Worm (Caenorhabditis elegans) whole organism, L2 larva: Measurements from ENCODE around the gene T21B4.15.

Experiments used
- F13H6.1 ChIP-seq: sonication (generic microtip); optimal IDR thresholded peaks from 2 replicates; lab custom pipeline; 2016; ENCODE audit warnings: missing genetic modification characterization, missing compliant biosample characterization
- R02D3.7 ChIP-seq: fragments of 150-350 bp; optimal IDR thresholded peaks from 2 replicates; lab custom pipeline; 2014; ENCODE audit warnings: missing biosample characterization, missing genetic modification characterization
- ZK546.5 ChIP-seq: sonication (generic microtip); optimal IDR thresholded peaks from 2 replicates; lab custom pipeline; 2017; ENCODE audit warnings: missing biosample characterization, missing genetic modification characterization
- alr-1 ChIP-seq: fragments of 150-350 bp; optimal IDR thresholded peaks from 2 replicates; lab custom pipeline; 2014; ENCODE audit warnings: missing biosample characterization, missing genetic modification characterization
- aly-2 ChIP-seq: fragments of 150-350 bp; optimal IDR thresholded peaks from 2 replicates; lab custom pipeline; 2014; ENCODE audit warnings: missing biosample characterization, missing genetic modification characterization
- ama-1 ChIP-seq: fragments of 150-350 bp; optimal IDR thresholded peaks from 2 replicates; lab custom pipeline; 2018; ENCODE audit warnings: inconsistent platforms
- blmp-1 ChIP-seq: sonication (generic microtip); optimal IDR thresholded peaks from 2 replicates; lab custom pipeline; 2017; ENCODE audit warnings: missing genetic modification characterization, mild to moderate bottlenecking, missing compliant biosample characterization, antibody characterized with exemption, moderate library complexity; ENCODE audit not compliant: insufficient read depth
- crh-2 ChIP-seq: sonication (generic microtip); optimal IDR thresholded peaks from 2 replicates; lab custom pipeline; 2017; ENCODE audit warnings: missing biosample characterization, missing genetic modification characterization
- dmd-4 ChIP-seq: sonication (generic microtip); optimal IDR thresholded peaks from 2 replicates; lab custom pipeline; 2017; ENCODE audit warnings: missing biosample characterization, missing genetic modification characterization
- egl-27 ChIP-seq: sonication (generic microtip); optimal IDR thresholded peaks from 3 replicates; lab custom pipeline; 2017; ENCODE audit warnings: missing biosample characterization, missing genetic modification reagents, missing genetic modification characterization
- elt-3 ChIP-seq: sonication (generic microtip); optimal IDR thresholded peaks from 2 replicates; lab custom pipeline; 2017; ENCODE audit warnings: missing biosample characterization, missing genetic modification characterization
- fos-1 ChIP-seq: fragments of 150-350 bp; optimal IDR thresholded peaks from 2 replicates; lab custom pipeline; 2014; ENCODE audit warnings: missing biosample characterization, missing genetic modification characterization
- gmeb-1 ChIP-seq: fragments of 150-350 bp; optimal IDR thresholded peaks from 2 replicates; lab custom pipeline; 2014; ENCODE audit warnings: missing biosample characterization, missing genetic modification characterization
- lin-13 ChIP-seq: fragments of 150-350 bp; optimal IDR thresholded peaks from 2 replicates; lab custom pipeline; 2014; ENCODE audit warnings: missing biosample characterization, missing genetic modification reagents, missing genetic modification characterization
- lin-39 ChIP-seq: fragments of 150-350 bp; optimal IDR thresholded peaks from 2 replicates; lab custom pipeline; 2014; ENCODE audit warnings: missing biosample characterization, missing genetic modification reagents, missing genetic modification characterization
- lsy-2 ChIP-seq, 2 experiments: fragments of 150-350 bp in 1 of 2; sonication (generic microtip) in 1 of 2; optimal IDR thresholded peaks; 2 replicates each; lab custom pipeline; 2014 to 2017; ENCODE audit warnings: missing biosample characterization in 2 of 2, missing genetic modification characterization in 2 of 2
- mab-5 ChIP-seq: fragments of 150-350 bp; optimal IDR thresholded peaks from 2 replicates; lab custom pipeline; 2014; ENCODE audit warnings: missing biosample characterization, missing genetic modification characterization
- mdl-1 ChIP-seq, 2 experiments: fragments of 150-350 bp in 1 of 2; sonication (generic microtip) in 1 of 2; optimal IDR thresholded peaks; 2 replicates each; lab custom pipeline; 2017; ENCODE audit warnings: missing biosample characterization in 2 of 2, missing genetic modification characterization in 2 of 2
- nhr-10 ChIP-seq: sonication (generic microtip); optimal IDR thresholded peaks from 2 replicates; lab custom pipeline; 2017; ENCODE audit warnings: missing biosample characterization, missing genetic modification characterization
- nhr-21 ChIP-seq: fragments of 150-350 bp; optimal IDR thresholded peaks from 2 replicates; lab custom pipeline; 2014; ENCODE audit warnings: missing biosample characterization, missing genetic modification characterization
- nhr-23 ChIP-seq: fragments of 150-350 bp; optimal IDR thresholded peaks from 2 replicates; lab custom pipeline; 2014; ENCODE audit warnings: missing biosample characterization, missing genetic modification reagents, missing genetic modification characterization
- nhr-237 ChIP-seq: fragments of 150-350 bp; optimal IDR thresholded peaks from 2 replicates; lab custom pipeline; 2014; ENCODE audit warnings: missing biosample characterization, missing genetic modification characterization
- nhr-6 ChIP-seq: fragments of 150-350 bp; optimal IDR thresholded peaks from 2 replicates; lab custom pipeline; 2014; ENCODE audit warnings: missing biosample characterization, missing genetic modification characterization
- nhr-77 ChIP-seq: fragments of 150-350 bp; optimal IDR thresholded peaks from 2 replicates; lab custom pipeline; 2014; ENCODE audit warnings: missing biosample characterization, missing genetic modification characterization
- peb-1 ChIP-seq: fragments of 150-350 bp; optimal IDR thresholded peaks from 2 replicates; lab custom pipeline; 2014; ENCODE audit warnings: missing biosample characterization, missing genetic modification characterization
- sem-4 ChIP-seq: fragments of 150-350 bp; optimal IDR thresholded peaks from 2 replicates; lab custom pipeline; 2014; ENCODE audit warnings: missing biosample characterization, missing genetic modification reagents, missing genetic modification characterization
- skn-1 ChIP-seq: sonication (generic microtip); optimal IDR thresholded peaks from 2 replicates; lab custom pipeline; 2017; ENCODE audit warnings: missing biosample characterization, missing genetic modification characterization
- sma-3 ChIP-seq: sonication (generic microtip); optimal IDR thresholded peaks from 2 replicates; lab custom pipeline; 2016; ENCODE audit warnings: missing genetic modification reagents, missing genetic modification characterization, missing compliant biosample characterization
- sma-9 ChIP-seq, 2 experiments: fragments of 150-350 bp in 1 of 2; sonication (generic microtip) in 1 of 2; optimal IDR thresholded peaks; 2 replicates each; lab custom pipeline; 2014 to 2016; ENCODE audit warnings: missing genetic modification characterization in 2 of 2, mild to moderate bottlenecking in 1 of 2, missing biosample characterization in 1 of 2, missing compliant biosample characterization in 1 of 2, missing genetic modification reagents in 1 of 2, moderate library complexity in 1 of 2
- snpc-4 ChIP-seq: fragments of 150-350 bp; optimal IDR thresholded peaks from 2 replicates; lab custom pipeline; 2014; ENCODE audit warnings: missing biosample characterization, missing genetic modification characterization
- unc-39 ChIP-seq: fragments of 150-350 bp; optimal IDR thresholded peaks from 2 replicates; lab custom pipeline; 2014; ENCODE audit warnings: missing biosample characterization, missing genetic modification characterization
- unc-62 ChIP-seq: fragments of 150-350 bp; optimal IDR thresholded peaks from 2 replicates; lab custom pipeline; 2014; ENCODE audit warnings: missing biosample characterization, missing genetic modification reagents, missing genetic modification characterization
- zag-1 ChIP-seq: fragments of 150-350 bp; optimal IDR thresholded peaks from 2 replicates; lab custom pipeline; 2014; ENCODE audit warnings: missing biosample characterization, missing genetic modification characterization
- ztf-1 ChIP-seq: fragments of 200-800 bp; sonication (Bioruptor generic); conservative IDR thresholded peaks from 2 replicates; pipeline ENCODE4 v1.3.6; 2022; ENCODE audit warnings: missing genetic modification characterization, missing compliant biosample characterization
- ztf-11 ChIP-seq: sonication (generic microtip); optimal IDR thresholded peaks from 2 replicates; lab custom pipeline; 2017; ENCODE audit warnings: missing biosample characterization, missing genetic modification characterization
- ztf-4 ChIP-seq: fragments of 150-350 bp; optimal IDR thresholded peaks from 2 replicates; lab custom pipeline; 2014; ENCODE audit warnings: missing biosample characterization, missing genetic modification characterization

T21B4.15 gene

DNA sequence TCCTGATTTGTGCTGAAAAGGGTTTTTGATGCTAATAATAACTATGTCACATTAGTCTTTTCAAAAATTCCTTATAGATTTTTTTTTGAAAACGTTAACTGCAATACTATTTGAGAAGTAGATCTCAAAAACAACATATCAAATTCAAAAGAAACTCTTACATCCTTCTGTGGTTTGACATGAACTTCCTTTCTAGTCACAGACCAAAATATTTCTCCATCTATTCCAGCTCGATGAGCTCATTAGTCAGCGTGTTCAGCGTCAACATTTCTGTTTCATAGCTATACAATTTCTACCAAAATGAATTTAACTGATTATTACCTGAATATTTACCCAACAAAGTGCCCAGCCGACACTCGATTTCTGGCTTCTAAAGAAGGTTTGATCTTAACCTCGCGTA lies 18.6 kb downstream of the T21B4.15 start, which contains the start of gene srh-67:
srh-67 (plus strand) TSS at position 301 of the 400 bp plus-strand sequence.
- TF ChIP-seq mab-5 (tag; lab: Kevin White, UChicago), result no peak
- TF ChIP-seq ama-1 (lab: Kevin White, UChicago), result no peak
- TF ChIP-seq nhr-77 (tag; lab: Kevin White, UChicago), result no peak
- TF ChIP-seq aly-2 (tag; lab: Kevin White, UChicago), result no peak
- no peak for TF ChIP-seq crh-2
- no peak for TF ChIP-seq gmeb-1 (tag; lab: Kevin White, UChicago)
- no peak for TF ChIP-seq F13H6.1 (tag; lab: Kevin White, UChicago)
- TF ChIP-seq, all 48 proteins: peak for 0

DNA sequence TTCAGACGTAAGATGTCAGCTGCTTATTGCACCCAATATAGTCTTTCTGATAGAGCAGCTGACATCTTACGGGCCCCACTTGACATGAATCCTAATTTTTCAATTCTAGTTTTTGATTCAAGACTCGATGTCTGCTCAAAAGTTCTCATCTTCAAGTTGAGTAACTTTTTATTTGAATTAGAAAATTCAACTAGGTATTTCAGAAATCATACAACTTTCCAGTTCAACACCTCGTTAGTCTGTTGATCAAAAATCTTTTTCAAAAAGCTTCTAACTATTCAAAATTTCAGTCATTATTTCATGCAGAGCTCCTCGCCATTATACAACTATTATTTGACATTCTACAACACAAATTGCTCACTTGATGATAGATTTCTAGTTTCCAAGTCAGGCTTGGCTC lies 21.9 kb downstream of the T21B4.15 start, which contains the start of gene srh-73:
srh-73 (plus strand) TSS at position 301 of the 400 bp plus-strand sequence.
- TF ChIP-seq dmd-4 (tag; lab: Kevin White, UChicago) (no peak), R02D3.7 (no peak), skn-1 (no peak), ZK546.5 (tag; lab: Kevin White, UChicago) (no peak), aly-2 (tag; lab: Kevin White, UChicago) (no peak), lsy-2 (tag; optimal IDR thresholded peaks at IDR 0.05; lab: Kevin White, UChicago) (no peak), sem-4 (tag; lab: Kevin White, UChicago) (no peak), nhr-21 (tag; lab: Kevin White, UChicago) (no peak)
- TF ChIP-seq, all 48 proteins: peak for 0

DNA sequence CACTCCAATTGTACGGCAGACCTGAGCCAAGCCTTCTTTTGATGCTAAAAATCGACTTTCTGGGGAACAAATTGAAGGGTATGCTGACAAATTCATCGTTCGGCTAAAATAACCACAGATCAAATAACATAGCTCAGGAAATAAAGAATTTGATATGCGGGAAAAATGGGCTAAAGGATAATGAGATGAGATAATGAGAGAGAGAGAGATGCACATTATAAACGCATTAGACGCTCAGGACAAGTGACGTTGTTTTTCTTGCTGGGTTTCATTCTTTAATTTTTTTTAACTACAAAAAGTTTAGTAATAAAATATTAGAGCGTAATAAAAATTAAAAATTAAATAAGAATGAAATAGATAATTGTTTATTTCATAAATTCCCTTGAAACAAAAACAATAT lies 24.6 kb downstream of the T21B4.15 start, which contains the start of gene srh-69:
srh-69 (minus strand) TSS at position 101 of the 400 bp plus-strand sequence.
- TF ChIP-seq gmeb-1 (tag; lab: Kevin White, UChicago) (no peak), skn-1 (no peak), F13H6.1 (tag; lab: Kevin White, UChicago) (no peak), sma-3 (GFP tag; lab: Kevin White, UChicago) (no peak), aly-2 (tag; lab: Kevin White, UChicago) (no peak), blmp-1 (tag; lab: Kevin White, UChicago) (no peak), nhr-10 (tag; lab: Kevin White, UChicago) (no peak), zag-1 (tag; lab: Kevin White, UChicago) (no peak), snpc-4 (no peak), unc-39 (tag; lab: Kevin White, UChicago) (no peak), lsy-2 (tag; optimal IDR thresholded peaks at IDR 0.05; lab: Kevin White, UChicago) (no peak), egl-27 (tag; lab: Kevin White, UChicago) (no peak), sma-9 (GFP tag; optimal IDR thresholded peaks at IDR 0.05; lab: Kevin White, UChicago) (no peak), sma-9 (tag; optimal IDR thresholded peaks at IDR 0.05; lab: Kevin White, UChicago) (no peak), unc-62 (GFP tag; lab: Kevin White, UChicago) (no peak), ZK546.5 (tag; lab: Kevin White, UChicago) (no peak), peb-1 (tag; lab: Kevin White, UChicago) (no peak), R02D3.7 (no peak), nhr-77 (tag; lab: Kevin White, UChicago) (no peak), fos-1 (no peak)

DNA sequence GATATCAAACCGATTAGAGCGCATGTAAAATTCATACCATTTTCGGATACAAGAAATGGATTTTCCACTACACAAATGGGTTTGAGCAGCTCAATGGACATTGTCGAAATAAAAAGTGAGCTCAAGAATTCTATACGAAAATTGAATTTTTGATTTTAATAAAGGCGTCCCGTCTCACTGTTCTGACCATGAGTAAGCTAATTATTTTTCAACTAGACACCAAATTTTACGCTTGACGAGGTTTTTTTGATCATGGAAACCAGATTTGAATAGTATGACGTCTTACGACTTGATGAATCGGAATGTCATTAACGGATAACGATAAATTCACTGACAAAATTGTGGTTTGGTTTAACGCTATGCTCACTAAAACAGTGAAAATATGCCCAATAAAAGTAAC lies 26.3 kb downstream of the T21B4.15 start, which contains the start of gene srh-61:
srh-61 (minus strand) TSS at position 101 of the 400 bp plus-strand sequence.
- no peak for TF ChIP-seq nhr-10 (tag; lab: Kevin White, UChicago)
- TF ChIP-seq ama-1 (lab: Kevin White, UChicago), result no peak
- TF ChIP-seq sem-4 (tag; lab: Kevin White, UChicago), result no peak
- no peak for TF ChIP-seq mdl-1 (tag; optimal IDR thresholded peaks at IDR 0.05; lab: Kevin White, UChicago)
- no peak for TF ChIP-seq nhr-23
- TF ChIP-seq sma-9 (GFP tag; optimal IDR thresholded peaks at IDR 0.05; lab: Kevin White, UChicago), result no peak
- no peak for TF ChIP-seq sma-9 (tag; optimal IDR thresholded peaks at IDR 0.05; lab: Kevin White, UChicago)

DNA sequence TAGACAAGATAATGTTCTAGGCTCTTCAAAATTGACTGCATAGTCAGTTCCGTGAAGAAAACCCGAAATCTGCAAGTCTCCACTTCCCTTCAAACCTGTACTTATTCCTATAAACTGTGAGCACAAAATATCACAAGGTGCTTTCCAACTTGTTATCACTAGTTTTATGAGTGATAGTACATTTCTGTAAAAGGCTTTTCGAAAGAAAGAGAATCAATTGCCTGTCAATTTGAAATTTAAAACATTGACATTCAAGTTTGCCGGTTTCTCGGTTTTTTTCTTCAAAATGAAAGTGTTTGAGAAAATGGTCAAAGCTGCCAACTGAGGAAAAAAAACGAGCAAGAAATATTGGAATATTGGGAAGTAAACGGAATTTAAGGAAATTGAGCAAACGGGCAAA lies 28.0 kb downstream of the T21B4.15 start:
- TF ChIP-seq ztf-4 (tag; lab: Kevin White, UChicago) (no peak), ztf-11 (no peak), fos-1 (no peak), nhr-6 (tag; lab: Kevin White, UChicago) (no peak), ztf-1 (no peak), nhr-77 (tag; lab: Kevin White, UChicago) (no peak), elt-3 (no peak), R02D3.7 (no peak), alr-1 (tag; lab: Kevin White, UChicago) (no peak), snpc-4 (no peak), lin-39 (tag; lab: Kevin White, UChicago) (no peak), nhr-21 (tag; lab: Kevin White, UChicago) (no peak), nhr-237 (tag; lab: Kevin White, UChicago) (no peak), egl-27 (tag; lab: Kevin White, UChicago) (no peak), lin-13 (GFP tag; lab: Kevin White, UChicago) (no peak), sma-9 (GFP tag; optimal IDR thresholded peaks at IDR 0.05; lab: Kevin White, UChicago) (no peak), sma-9 (tag; optimal IDR thresholded peaks at IDR 0.05; lab: Kevin White, UChicago) (no peak), nhr-10 (tag; lab: Kevin White, UChicago) (no peak), skn-1 (no peak)
